Worm (Caenorhabditis elegans) whole organism, early embryonic: Measurements from ENCODE around the gene F44E2.8.

Experiments
- B0310.2 ChIP-seq: sonication (generic microtip); optimal IDR thresholded peaks from 2 replicates; lab custom pipeline; 2016; ENCODE audit warnings: mild to moderate bottlenecking, missing genetic modification characterization, missing compliant biosample characterization
- F13C5.2 ChIP-seq: sonication (generic microtip); optimal IDR thresholded peaks from 2 replicates; lab custom pipeline; 2017; ENCODE audit warnings: mild to moderate bottlenecking, missing genetic modification characterization, inconsistent platforms, missing compliant biosample characterization
- aly-1 ChIP-seq: sonication (generic microtip); optimal IDR thresholded peaks from 2 replicates; lab custom pipeline; 2016; ENCODE audit warnings: missing genetic modification characterization, missing compliant biosample characterization
- ama-1 ChIP-seq: fragments of 150-350 bp; optimal IDR thresholded peaks from 2 replicates; lab custom pipeline; 2014
- ceh-36 ChIP-seq: sonication (generic microtip); optimal IDR thresholded peaks from 2 replicates; lab custom pipeline; 2016; ENCODE audit warnings: missing genetic modification characterization, inconsistent platforms, missing compliant biosample characterization
- ets-7 ChIP-seq: sonication (generic microtip); optimal IDR thresholded peaks from 2 replicates; lab custom pipeline; 2016; ENCODE audit warnings: missing genotype, missing genetic modification characterization, missing compliant biosample characterization
- flt-1 ChIP-seq: fragments of 200-800 bp; sonication (Bioruptor generic); IDR thresholded peaks from 2 replicates; pipeline ENCODE4 v1.3.6; 2022; ENCODE audit warnings: missing genetic modification characterization, missing compliant biosample characterization
- hnd-1 ChIP-seq: sonication (generic microtip); optimal IDR thresholded peaks from 2 replicates; lab custom pipeline; 2016; ENCODE audit warnings: missing genetic modification characterization, missing compliant biosample characterization
- scrt-1 ChIP-seq: fragments of 200-800 bp; sonication (Bioruptor generic); IDR thresholded peaks from 2 replicates; pipeline ENCODE4 v1.3.6; 2022; ENCODE audit warnings: missing genetic modification characterization, missing compliant biosample characterization
- tbx-11 ChIP-seq: fragments of 200-800 bp; sonication (Bioruptor generic); IDR thresholded peaks from 2 replicates; pipeline ENCODE4 v1.3.6; 2022; ENCODE audit warnings: missing genetic modification characterization, missing compliant biosample characterization
- tbx-37 ChIP-seq: fragments of 200-800 bp; sonication (Bioruptor generic); conservative IDR thresholded peaks from 2 replicates; pipeline ENCODE4 v1.3.6; 2022; ENCODE audit warnings: missing genetic modification reagents, missing genetic modification characterization, missing compliant biosample characterization

ce11 chrIII:8865294-8865766 lies 15.7 kb upstream of the F44E2.8 start:
- TF ChIP-seq F13C5.2 (tag; lab: Kevin White, UChicago) (no peak), ets-7 (no peak), ama-1 (lab: Kevin White, UChicago) (peak; percentile 81), hnd-1 (tag; lab: Kevin White, UChicago) (no peak), ceh-36 (tag; lab: Kevin White, UChicago) (no peak), B0310.2 (tag; lab: Kevin White, UChicago) (peak; percentile 57), aly-1 (peak; percentile 68), flt-1 (GFP tag; lab: Robert Waterston, UW) (no peak), scrt-1 (GFP tag; lab: Robert Waterston, UW) (0 out of 2 replicates have a peak, but pooled peaks have one; percentile 54), tbx-37 (GFP tag; lab: Robert Waterston, UW) (no peak), tbx-11 (0 out of 2 replicates have a peak, but pooled peaks have one; percentile 21)
